Worm (Caenorhabditis elegans) whole organism, midembryonic: ENCODE results near the gene F41G3.6.

Experiments
- T22C8.4 ChIP-seq: fragments of 200-800 bp; sonication (Bioruptor generic); IDR thresholded peaks from 2 replicates; pipeline ENCODE4 v1.3.6; 2022; ENCODE audit warnings: missing genetic modification characterization, missing compliant biosample characterization
- cog-1 ChIP-seq: sonication (generic microtip); optimal IDR thresholded peaks from 2 replicates; lab custom pipeline; 2016; ENCODE audit warnings: missing genetic modification characterization, missing compliant biosample characterization
- flt-1 ChIP-seq: fragments of 200-800 bp; sonication (Bioruptor generic); IDR thresholded peaks from 2 replicates; pipeline ENCODE4 v1.3.6; 2022; ENCODE audit warnings: missing genetic modification characterization, missing compliant biosample characterization
- klf-2 ChIP-seq: fragments of 200-800 bp; sonication (Bioruptor generic); conservative IDR thresholded peaks from 2 replicates; pipeline ENCODE4 v1.3.6; 2022; ENCODE audit warnings: missing genetic modification reagents, missing genetic modification characterization, missing compliant biosample characterization
- med-1 ChIP-seq: sonication (generic microtip); optimal IDR thresholded peaks from 2 replicates; lab custom pipeline; 2017; ENCODE audit warnings: missing genetic modification characterization, mild to moderate bottlenecking, missing compliant biosample characterization, antibody characterized with exemption, missing genetic modification reagents; ENCODE audit not compliant: insufficient read depth
- ref-1 ChIP-seq: fragments of 200-800 bp; sonication (Bioruptor generic); conservative IDR thresholded peaks from 2 replicates; pipeline ENCODE4 v1.3.6; 2022; ENCODE audit warnings: missing genetic modification reagents, missing genetic modification characterization, missing compliant biosample characterization
- tab-1 ChIP-seq: fragments of 200-800 bp; sonication (Bioruptor generic); IDR thresholded peaks from 2 replicates; pipeline ENCODE4 v1.3.6; 2022; ENCODE audit warnings: missing genetic modification characterization, missing compliant biosample characterization
- ztf-23 ChIP-seq: fragments of 200-800 bp; sonication (Bioruptor generic); IDR thresholded peaks from 2 replicates; pipeline ENCODE4 v1.3.6; 2022; ENCODE audit warnings: missing genetic modification reagents, missing genetic modification characterization, missing compliant biosample characterization
- ztf-29 ChIP-seq: fragments of 200-800 bp; sonication (Bioruptor generic); IDR thresholded peaks from 2 replicates; pipeline ENCODE4 v1.3.6; 2022; ENCODE audit warnings: missing genetic modification reagents, missing genetic modification characterization, missing compliant biosample characterization

- no peak for TF ChIP-seq T22C8.4 (GFP tag; lab: Robert Waterston, UW)
- no peak for TF ChIP-seq med-1
- TF ChIP-seq klf-2 (GFP tag; lab: Robert Waterston, UW): no peak
- no peak for TF ChIP-seq flt-1 (GFP tag; lab: Robert Waterston, UW)
- no peak for TF ChIP-seq tab-1 (GFP tag; lab: Robert Waterston, UW)
- TF ChIP-seq ztf-29 (GFP tag; lab: Robert Waterston, UW): no peak
- no peak for TF ChIP-seq ztf-23 (GFP tag; lab: Robert Waterston, UW)
- TF ChIP-seq cog-1 (tag; lab: Kevin White, UChicago): no peak
- no peak for TF ChIP-seq ref-1 (GFP tag; lab: Robert Waterston, UW)
These were observed 47.3 kb upstream of the F41G3.6 start, which contains the start of gene C18H9.5 for ce11 chrII:6695388-6695787.
